Fruit fly (Drosophila melanogaster) whole organism, embryonic: ENCODE results near the gene RpS14a.

Experiments used
- Atf6 ChIP-seq: fragments of 200-800 bp; sonication (Bioruptor generic); IDR thresholded peaks from 2 replicates; pipeline ENCODE4 v1.3.6; 2022; ENCODE audit warnings: missing biosample characterization, missing genetic modification characterization
- Bteb2 ChIP-seq: fragments of 200-800 bp; sonication (Bioruptor generic); optimal IDR thresholded peaks from 2 replicates; lab custom pipeline; 2016; ENCODE audit warnings: missing biosample characterization, missing genetic modification characterization
- CG10274 ChIP-seq: fragments of 200-800 bp; sonication (Bioruptor generic); optimal IDR thresholded peaks from 3 replicates; lab custom pipeline; 2017; ENCODE audit warnings: missing biosample characterization, mild to moderate bottlenecking, missing genetic modification characterization
- CG10321 ChIP-seq: fragments of 200-800 bp; sonication (Bioruptor generic); IDR thresholded peaks from 2 replicates; pipeline ENCODE4 v1.3.6; 2022; ENCODE audit warnings: missing biosample characterization, missing genetic modification characterization
- CG10959 ChIP-seq: fragments of 200-800 bp; sonication (Bioruptor generic); IDR thresholded peaks from 2 replicates; pipeline ENCODE4 v1.3.6; 2022; ENCODE audit warnings: missing biosample characterization, missing genetic modification characterization
- CG15479 ChIP-seq: fragments of 200-800 bp; sonication (Bioruptor generic); optimal IDR thresholded peaks from 3 replicates; lab custom pipeline; 2019; ENCODE audit warnings: missing biosample characterization, mild to moderate bottlenecking, missing genetic modification characterization, moderate library complexity
- CG18011 ChIP-seq: fragments of 200-800 bp; sonication (Bioruptor generic); optimal IDR thresholded peaks from 2 replicates; lab custom pipeline; 2017; ENCODE audit warnings: missing biosample characterization, missing genetic modification characterization, mild to moderate bottlenecking, moderate library complexity, missing genotype
- CG1832 ChIP-seq: fragments of 200-800 bp; sonication (Bioruptor generic); optimal IDR thresholded peaks from 2 replicates; lab custom pipeline; 2017; ENCODE audit warnings: missing biosample characterization, mild to moderate bottlenecking, missing genetic modification characterization, inconsistent platforms
- CG30431 ChIP-seq: fragments of 200-800 bp; sonication (Bioruptor generic); optimal IDR thresholded peaks from 2 replicates; lab custom pipeline; 2017; ENCODE audit warnings: missing biosample characterization, missing genetic modification characterization
- CG32767 ChIP-seq: fragments of 200-800 bp; sonication (Bioruptor generic); IDR thresholded peaks from 2 replicates; pipeline ENCODE4 v1.3.6; 2022; ENCODE audit warnings: missing biosample characterization, missing genetic modification characterization
- CG34376 ChIP-seq: fragments of 200-800 bp; sonication (Bioruptor generic); optimal IDR thresholded peaks from 2 replicates; lab custom pipeline; 2018; ENCODE audit warnings: missing biosample characterization, mild to moderate bottlenecking, missing genetic modification characterization
- CG4282 ChIP-seq: fragments of 200-800 bp; sonication (Bioruptor generic); optimal IDR thresholded peaks from 2 replicates; lab custom pipeline; 2016; ENCODE audit warnings: missing biosample characterization, missing genetic modification characterization
- CG4328 ChIP-seq: fragments of 200-800 bp; sonication (Bioruptor generic); optimal IDR thresholded peaks from 3 replicates; lab custom pipeline; 2017; ENCODE audit warnings: missing biosample characterization, missing genetic modification reagents, missing genetic modification characterization
- CG8281 ChIP-seq: fragments of 200-800 bp; sonication (Bioruptor generic); optimal IDR thresholded peaks from 2 replicates; lab custom pipeline; 2018; ENCODE audit warnings: missing biosample characterization, mild to moderate bottlenecking, missing genetic modification characterization, moderate library complexity
- CG8388 ChIP-seq: fragments of 200-800 bp; sonication (Bioruptor generic); optimal IDR thresholded peaks from 2 replicates; lab custom pipeline; 2019; ENCODE audit warnings: missing biosample characterization, mild to moderate bottlenecking, missing genetic modification characterization, moderate library complexity
- CG8944 ChIP-seq: fragments of 200-800 bp; sonication (Bioruptor generic); optimal IDR thresholded peaks from 3 replicates; lab custom pipeline; 2016; ENCODE audit warnings: missing biosample characterization, missing genetic modification characterization
- Drgx ChIP-seq: fragments of 200-800 bp; sonication (Bioruptor generic); IDR thresholded peaks from 2 replicates; pipeline ENCODE4 v1.3.6; 2022; ENCODE audit warnings: missing biosample characterization, missing genetic modification characterization
- E2f2 ChIP-seq: fragments of 200-800 bp; sonication (Bioruptor generic); IDR thresholded peaks from 2 replicates; pipeline ENCODE4 v1.3.6; 2022; ENCODE audit warnings: missing biosample characterization, missing genetic modification characterization
- Ets65A ChIP-seq: fragments of 200-800 bp; sonication (Bioruptor generic); peaks from one replicate; lab custom pipeline; 2016; ENCODE audit warnings: missing biosample characterization, missing genetic modification characterization
- GATAe ChIP-seq: fragments of 200-800 bp; sonication (Bioruptor generic); conservative IDR thresholded peaks from 2 replicates; pipeline ENCODE4 v1.3.6; 2022; ENCODE audit warnings: missing biosample characterization, missing genetic modification characterization
- H15 ChIP-seq: fragments of 200-800 bp; sonication (Bioruptor generic); IDR thresholded peaks from 3 replicates; pipeline ENCODE4 v1.3.6; 2022; ENCODE audit warnings: missing biosample characterization, missing genetic modification characterization
- H2.0 ChIP-seq: fragments of 200-800 bp; sonication (Bioruptor generic); IDR thresholded peaks from 2 replicates; pipeline ENCODE4 v1.3.6; 2022; ENCODE audit warnings: missing biosample characterization, missing genetic modification characterization
- MTF-1 ChIP-seq: fragments of 200-800 bp; sonication (Bioruptor generic); optimal IDR thresholded peaks from 2 replicates; lab custom pipeline; 2018; ENCODE audit warnings: missing biosample characterization, mild to moderate bottlenecking, missing genetic modification characterization, borderline replicate concordance
- Neu2 ChIP-seq: fragments of 200-800 bp; sonication (Bioruptor generic); optimal IDR thresholded peaks from 3 replicates; lab custom pipeline; 2016; ENCODE audit warnings: missing biosample characterization, missing genetic modification characterization, borderline replicate concordance
- Nf-YC ChIP-seq: fragments of 200-800 bp; optimal IDR thresholded peaks from 3 replicates; lab custom pipeline; 2019; ENCODE audit warnings: missing biosample characterization, mild to moderate bottlenecking, missing genetic modification characterization, moderate library complexity
- Oli ChIP-seq: fragments of 200-800 bp; sonication (Bioruptor generic); optimal IDR thresholded peaks from 2 replicates; lab custom pipeline; 2018; ENCODE audit warnings: missing biosample characterization, mild to moderate bottlenecking, missing genetic modification characterization, moderate library complexity
- Pdp1 ChIP-seq, 2 experiments: fragments of 200-800 bp; sonication (Bioruptor generic); optimal IDR thresholded peaks; 3 replicates each; lab custom pipeline; 2016; ENCODE audit warnings: missing biosample characterization in 2 of 2, missing genetic modification characterization in 2 of 2, mild to moderate bottlenecking in 1 of 2, moderate library complexity in 1 of 2
- TFAM ChIP-seq: fragments of 200-800 bp; sonication (Bioruptor generic); optimal IDR thresholded peaks from 2 replicates; lab custom pipeline; 2017; ENCODE audit warnings: missing biosample characterization, missing genetic modification characterization, inconsistent platforms
- ato ChIP-seq: fragments of 200-800 bp; sonication (Bioruptor generic); IDR thresholded peaks from 2 replicates; pipeline ENCODE4 v1.3.6; 2022; ENCODE audit warnings: missing biosample characterization, missing genetic modification characterization; ENCODE audit not compliant: partially characterized antibody
- cg ChIP-seq: fragments of 200-800 bp; sonication (Bioruptor generic); optimal IDR thresholded peaks from 3 replicates; lab custom pipeline; 2019; ENCODE audit warnings: missing biosample characterization, mild to moderate bottlenecking, missing genetic modification characterization, moderate library complexity
- disco-r ChIP-seq: fragments of 200-800 bp; sonication (Bioruptor generic); optimal IDR thresholded peaks from 2 replicates; lab custom pipeline; 2016; ENCODE audit warnings: missing biosample characterization, missing genetic modification characterization
- esg ChIP-seq: fragments of 200-800 bp; sonication (Bioruptor generic); conservative IDR thresholded peaks from 2 replicates; pipeline ENCODE4 v1.3.6; 2022; ENCODE audit warnings: missing biosample characterization, missing genetic modification characterization
- exex ChIP-seq: fragments of 200-800 bp; sonication (Bioruptor generic); optimal IDR thresholded peaks from 4 replicates; lab custom pipeline; 2018; ENCODE audit warnings: missing biosample characterization, mild to moderate bottlenecking, missing genetic modification characterization, moderate library complexity
- grn ChIP-seq: fragments of 200-800 bp; sonication (Bioruptor generic); optimal IDR thresholded peaks from 3 replicates; lab custom pipeline; 2017; ENCODE audit warnings: missing biosample characterization, missing genetic modification characterization
- lab ChIP-seq: fragments of 200-800 bp; sonication (Bioruptor generic); optimal IDR thresholded peaks from 3 replicates; lab custom pipeline; 2017; ENCODE audit warnings: missing biosample characterization, missing genetic modification characterization, mild to moderate bottlenecking, moderate library complexity, missing genetic modification reagents
- lov ChIP-seq, 2 experiments: fragments of 200-800 bp in 1 of 2; fragments of >200 bp in 1 of 2; sonication (Bioruptor generic) in 1 of 2; IDR thresholded peaks in 1 of 2; optimal IDR thresholded peaks in 1 of 2; 2 replicates in 1 of 2; 3 replicates in 1 of 2; pipeline versions ENCODE4 v1.3.6 to Lab custom; 2017 to 2022; ENCODE audit warnings: missing biosample characterization in 1 of 2, missing genetic modification characterization in 1 of 2
- otp ChIP-seq: fragments of 200-800 bp; sonication (Bioruptor generic); IDR thresholded peaks from 3 replicates; pipeline ENCODE4, ENCODE4 v1.3.6; 2022; ENCODE audit warnings: missing biosample characterization, missing genetic modification characterization
- pfk ChIP-seq: fragments of 200-800 bp; sonication (Bioruptor generic); optimal IDR thresholded peaks from 2 replicates; lab custom pipeline; 2018; ENCODE audit warnings: missing biosample characterization, mild to moderate bottlenecking, missing genetic modification characterization, moderate library complexity
- ranshi ChIP-seq: fragments of 200-800 bp; sonication (Bioruptor generic); IDR thresholded peaks from 2 replicates; pipeline ENCODE4 v1.3.6; 2022; ENCODE audit warnings: missing biosample characterization, missing genetic modification characterization
- sens ChIP-seq: fragments of 200-800 bp; sonication (Bioruptor generic); peaks from one replicate; lab custom pipeline; 2016; ENCODE audit warnings: missing biosample characterization, missing genetic modification characterization
- sisA ChIP-seq: fragments of 200-800 bp; sonication (Bioruptor generic); IDR thresholded peaks from 2 replicates; pipeline ENCODE4 v1.3.6; 2022; ENCODE audit warnings: missing biosample characterization, missing genetic modification characterization
- sug ChIP-seq: fragments of 200-800 bp; optimal IDR thresholded peaks from 2 replicates; lab custom pipeline; 2019; ENCODE audit warnings: missing biosample characterization, mild to moderate bottlenecking, missing genetic modification characterization, moderate library complexity
- twi ChIP-seq: fragments of 200-800 bp; optimal IDR thresholded peaks from 2 replicates; lab custom pipeline; 2019; ENCODE audit warnings: missing biosample characterization, mild to moderate bottlenecking, missing genetic modification characterization, moderate library complexity

The RpS14a gene

DNA sequence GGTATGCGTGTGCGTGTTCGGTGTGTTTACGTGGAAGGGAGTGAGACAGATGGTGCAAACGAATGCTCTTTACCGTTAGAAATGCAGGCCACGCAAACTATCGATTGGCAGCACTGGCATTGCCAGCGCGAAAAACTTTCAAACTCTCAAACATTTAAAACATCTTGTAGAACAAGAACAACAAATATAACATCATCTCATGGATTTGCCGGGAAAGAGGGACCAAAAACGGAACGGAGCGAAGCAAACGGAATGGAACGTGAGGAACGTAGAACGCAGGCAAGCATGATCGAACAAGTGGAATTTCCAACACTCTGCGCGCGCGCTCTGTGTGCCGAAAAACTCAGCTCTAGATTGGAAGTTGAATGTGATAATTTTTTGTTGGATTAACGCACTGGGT lies 26.0 kb downstream of the RpS14a start (continued):
- TF ChIP-seq pfk (GFP tag; lab: Kevin White, UChicago), result peak; percentile 86

dm6 chrX:7960988-7961387 lies 27.4 kb downstream of the RpS14a start:
- TF ChIP-seq CG1832 (GFP tag; lab: Kevin White, UChicago) (peak; percentile 16), CG10274 (GFP tag; lab: Kevin White, UChicago) (peak; percentile 55), Nf-YC (tag; lab: Kevin White, UChicago) (peak; percentile 13), disco-r (no peak), CG10321 (GFP tag; lab: Robert Waterston, UW) (peak; percentile 49; the same call in 1 of the 2 replicates), Neu2 (GFP tag; lab: Kevin White, UChicago) (no peak)

DNA sequence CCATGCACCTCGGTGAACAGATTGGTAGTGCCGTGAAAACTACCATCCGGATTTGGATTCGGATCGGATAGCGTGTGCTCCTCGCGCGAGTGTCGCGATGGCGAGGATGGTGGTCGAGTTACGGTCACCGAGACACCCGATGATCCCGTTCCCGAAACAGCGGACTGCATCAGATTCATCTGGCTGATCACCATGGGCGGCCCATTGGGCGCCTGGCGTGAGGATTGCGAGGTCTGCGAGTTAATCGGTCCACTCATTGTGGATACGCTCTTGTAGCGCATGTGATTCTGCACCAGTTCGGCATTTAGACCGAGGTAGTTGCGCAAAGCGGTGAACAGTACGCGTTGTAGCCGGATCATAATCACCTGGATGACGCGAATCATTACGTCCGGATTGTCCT lies 30.2 kb downstream of the RpS14a start, which contains the start of gene sn:
Gene sn, plus strand, starts transcription at position 301 of the 400 bp plus-strand sequence.
- TF ChIP-seq Bteb2 (no peak), CG4328 (no peak), H2.0 (GFP tag; lab: Robert Waterston, UW) (no peak), MTF-1 (GFP tag; lab: Kevin White, UChicago) (no peak), CG8388 (GFP tag; lab: Kevin White, UChicago) (no peak), TFAM (no peak), H15 (GFP tag; lab: Robert Waterston, UW) (no peak), otp (GFP tag; lab: Robert Waterston, UW) (no peak), sisA (GFP tag; lab: Robert Waterston, UW) (no peak), pfk (GFP tag; lab: Kevin White, UChicago) (no peak), lov (optimal IDR thresholded peaks at IDR 0.05; lab: Kevin White, UChicago) (no peak), lov (GFP tag; IDR thresholded peaks at IDR 0.05; lab: Robert Waterston, UW) (no peak), CG4282 (GFP tag; lab: Kevin White, UChicago) (no peak), CG32767 (GFP tag; lab: Robert Waterston, UW) (no peak)

dm6 chrX:7965761-7966555 lies 32.4 kb downstream of the RpS14a start:
- TF ChIP-seq ranshi (GFP tag; lab: Robert Waterston, UW) (0 out of 2 replicates have a peak, but pooled peaks have one; percentile 4), exex (tag; lab: Kevin White, UChicago) (peak; percentile 90), esg (no peak), sens (GFP tag; lab: Kevin White, UChicago) (peak; percentile 40), pfk (GFP tag; lab: Kevin White, UChicago) (peak; percentile 3), CG18011 (GFP tag; lab: Kevin White, UChicago) (no peak), Oli (tag; lab: Kevin White, UChicago) (no peak), Atf6 (GFP tag; lab: Robert Waterston, UW) (0 out of 2 replicates have a peak, but pooled peaks have one; percentile 48), GATAe (GFP tag; lab: Robert Waterston, UW) (peak; percentile 73; the same call in 1 of the 2 replicates), sug (tag; lab: Kevin White, UChicago) (peak; percentile 98), lab (GFP tag; lab: Kevin White, UChicago) (peak; percentile 51), cg (peak; percentile 24), CG8281 (tag; lab: Kevin White, UChicago) (peak; percentile 30), CG8944 (GFP tag; lab: Kevin White, UChicago) (no peak), CG30431 (GFP tag; lab: Kevin White, UChicago) (no peak), CG15479 (GFP tag; lab: Kevin White, UChicago) (peak; percentile 52), CG34376 (GFP tag; lab: Kevin White, UChicago) (peak; percentile 79), Pdp1 (GFP tag; optimal IDR thresholded peaks at IDR 0.05; lab: Kevin White, UChicago) (peak in 1 of 2 experiments; percentile 21), Ets65A (GFP tag; lab: Kevin White, UChicago) (peak; percentile 37), twi (tag; lab: Kevin White, UChicago) (no peak), E2f2 (GFP tag; lab: Robert Waterston, UW) (0 out of 2 replicates have a peak, but pooled peaks have one; percentile 10), CG10959 (GFP tag; lab: Robert Waterston, UW) (no peak), Drgx (GFP tag; lab: Robert Waterston, UW) (peak; percentile 62), grn (peak; percentile 86), ato (GFP tag; lab: Robert Waterston, UW) (no peak)
